Fruit fly (Drosophila melanogaster): ENCODE data around the gene Prx6a.

Gene Prx6a

dm6 chr2L:2878859-2879258 is 827 bp upstream of the Prx6a start, which contains the start of gene RabGGTb (continued):
- TF ChIP-seq CG2202 (tag; optimal IDR thresholded peaks at IDR 0.05) (peak; percentile 8), B-H2 (GFP tag; optimal IDR thresholded peaks at IDR 0.05) (peak; percentile 65), Elba2 (GFP tag; optimal IDR thresholded peaks at IDR 0.05) (no peak), CG17568 (GFP tag; optimal IDR thresholded peaks at IDR 0.05) (no peak), trem (tag; optimal IDR thresholded peaks at IDR 0.05) (no peak), CG1024 (GFP tag; IDR thresholded peaks at IDR 0.05) (peak; percentile 47; the same call in 1 of the 2 replicates)

dm6 chr2L:2874542-2875194 is 3.4 kb downstream of the Prx6a start, which contains the start of gene CG8814:
CG8814 (plus strand) TSS chr2L:2874890.
- TF ChIP-seq PHDP (tag; optimal IDR thresholded peaks at IDR 0.05) (no peak), en (GFP tag; optimal IDR thresholded peaks at IDR 0.05) (no peak), CG14441 (GFP tag; IDR thresholded peaks at IDR 0.05) (peak; percentile 71), Ravus (GFP tag; IDR thresholded peaks at IDR 0.05) (no peak), schlank (tag; optimal IDR thresholded peaks at IDR 0.05) (peak; percentile 1), CG2120 (GFP tag; optimal IDR thresholded peaks at IDR 0.05) (peak; percentile 77), Dbx (GFP tag; IDR thresholded peaks at IDR 0.05) (peak; percentile 72; the same call in 2 of the 3 replicates), oc (tag; optimal IDR thresholded peaks at IDR 0.05) (no peak), CG15601 (tag; optimal IDR thresholded peaks at IDR 0.05) (peak; percentile 68), lmd (GFP tag; IDR thresholded peaks at IDR 0.05) (peak; percentile 57; the same call in 1 of the 2 replicates), Stat92E (GFP tag; optimal IDR thresholded peaks at IDR 0.05) (no peak), Adf1 (GFP tag; IDR thresholded peaks at IDR 0.05) (peak; percentile 40), Rfx (GFP tag; IDR thresholded peaks at IDR 0.05) (peak; percentile 75), CG14710 (tag; optimal IDR thresholded peaks at IDR 0.05) (peak; percentile 86), CG31365 (tag; optimal IDR thresholded peaks at IDR 0.05) (no peak), bowl (GFP tag; IDR thresholded peaks at IDR 0.05) (no peak), Med (GFP tag) (peak; percentile 83), Mad (GFP tag; optimal IDR thresholded peaks at IDR 0.05) (peak; percentile 39), dati (GFP tag; IDR thresholded peaks at IDR 0.05) (no peak), Dip3 (GFP tag; optimal IDR thresholded peaks at IDR 0.05) (peak; percentile 29), Rx (GFP tag; IDR thresholded peaks at IDR 0.05) (0 out of 2 replicates have a peak, but pooled peaks have one; percentile 43), CG11093 (GFP tag; IDR thresholded peaks at IDR 0.05) (peak; percentile 57; the same call in 1 of the 3 replicates), CG7928 (GFP tag; optimal IDR thresholded peaks at IDR 0.05) (peak; percentile 90), BEAF-32 (GFP tag; optimal IDR thresholded peaks at IDR 0.05) (peak; percentile 97), hth (optimal IDR thresholded peaks at IDR 0.05) (no peak), yki (optimal IDR thresholded peaks at IDR 0.05) (no peak), B-H1 (GFP tag; IDR thresholded peaks at IDR 0.05) (peak; percentile 55), esg (GFP tag; conservative IDR thresholded peaks at IDR 0.05) (peak; percentile 62), kay (GFP tag; optimal IDR thresholded peaks at IDR 0.05) (peak; percentile 53), CG7745 (tag; optimal IDR thresholded peaks at IDR 0.05) (no peak), Chrac-16 (GFP tag; optimal IDR thresholded peaks at IDR 0.05) (peak; percentile 57), Hey (tag; optimal IDR thresholded peaks at IDR 0.05) (no peak), seq (GFP tag; IDR thresholded peaks at IDR 0.05) (no peak), sd (tag; optimal IDR thresholded peaks at IDR 0.05) (peak; percentile 34), fru (optimal IDR thresholded peaks at IDR 0.05) (no peak), Atf-2 (GFP tag; optimal IDR thresholded peaks at IDR 0.05) (no peak), nom (GFP tag; optimal IDR thresholded peaks at IDR 0.05) (peak; percentile 98), CG17328 (GFP tag; IDR thresholded peaks at IDR 0.05) (0 out of 2 replicates have a peak, but pooled peaks have one; percentile 5), Hmx (GFP tag; optimal IDR thresholded peaks at IDR 0.05) (no peak), H2.0 (GFP tag; IDR thresholded peaks at IDR 0.05) (peak; percentile 35; the same call in 1 of the 2 replicates), ato (GFP tag; IDR thresholded peaks at IDR 0.05; ENCODE audit: partially characterized antibody) (no peak), Fer2 (tag; optimal IDR thresholded peaks at IDR 0.05) (peak; percentile 18), Hsf (GFP tag; optimal IDR thresholded peaks at IDR 0.05) (peak; percentile 37), tin (GFP tag; optimal IDR thresholded peaks at IDR 0.05) (peak; percentile 76)
